Fruit fly (Drosophila melanogaster): ENCODE measurements around the gene nAChRalpha5.

DNA sequence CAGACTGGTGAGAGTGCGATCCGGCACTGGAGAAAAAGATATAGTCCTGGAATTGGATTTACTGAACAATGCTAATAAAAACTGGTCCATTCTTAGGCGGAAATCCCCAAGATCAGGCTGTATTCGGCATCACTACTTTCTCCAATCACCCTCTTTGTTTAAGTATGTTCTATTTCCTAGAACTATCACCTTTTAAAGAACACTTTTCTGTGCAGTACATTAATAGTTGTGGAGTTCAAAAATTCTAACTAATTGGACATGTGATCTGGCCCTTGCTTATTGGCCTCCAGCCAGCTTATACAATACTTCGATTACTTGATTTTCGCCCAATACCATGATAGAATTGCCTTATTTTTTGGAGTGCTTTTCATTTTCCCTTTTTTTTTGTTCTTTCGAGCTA, 83.6 kb downstream of the nAChRalpha5 start:
- no peak for TF ChIP-seq pad (GFP tag; optimal IDR thresholded peaks at IDR 0.05)
- no peak for TF ChIP-seq CG11617 (GFP tag; optimal IDR thresholded peaks at IDR 0.05)
- no peak for TF ChIP-seq bab1 (GFP tag; optimal IDR thresholded peaks at IDR 0.05)
- TF ChIP-seq CG1620 (GFP tag; optimal IDR thresholded peaks at IDR 0.05), result no peak
- no peak for TF ChIP-seq Clk (GFP tag; optimal IDR thresholded peaks at IDR 0.05)
- no peak for TF ChIP-seq cic (GFP tag; optimal IDR thresholded peaks at IDR 0.05)
- no peak for TF ChIP-seq kay (GFP tag; ENCODE audit: borderline replicate concordance)
